Worm (Caenorhabditis elegans): Measurements from ENCODE around the gene atg-16.2.

- TF ChIP-seq unc-62 (GFP tag; optimal IDR thresholded peaks at IDR 0.05), result no peak
- no peak for TF ChIP-seq unc-55 (GFP tag; optimal IDR thresholded peaks at IDR 0.05)
- TF ChIP-seq ZK546.5 (tag; optimal IDR thresholded peaks at IDR 0.05), result no peak
- no peak for TF ChIP-seq nhr-6 (tag; optimal IDR thresholded peaks at IDR 0.05)
- no peak for TF ChIP-seq unc-39 (tag; optimal IDR thresholded peaks at IDR 0.05)
- TF ChIP-seq ztf-4 (tag; optimal IDR thresholded peaks at IDR 0.05), result no peak
These were observed 43.9 kb upstream of the atg-16.2 start for ce11 chrII:6497137-6497536.

Measured in whole organism, L2 larva.